Worm (Caenorhabditis elegans): ENCODE results near the gene vps-18.

The vps-18 gene

ce11 chrII:4460851-4461250, at the start of gene vps-18, which contains the start of gene T12C9.7:
Gene vps-18 (plus strand): TSS chrII:4461130.
Gene T12C9.7 (minus strand): TSS chrII:4460951.
- TF ChIP-seq ref-1 (GFP tag; conservative IDR thresholded peaks at IDR 0.05) = no peak
- no peak for TF ChIP-seq tab-1 (GFP tag; IDR thresholded peaks at IDR 0.05)
- no peak for TF ChIP-seq ztf-29 (GFP tag; IDR thresholded peaks at IDR 0.05)
- TF ChIP-seq med-1 (GFP tag; optimal IDR thresholded peaks at IDR 0.05; ENCODE audit: insufficient read depth) = no peak
- no peak for TF ChIP-seq ztf-23 (GFP tag; IDR thresholded peaks at IDR 0.05)
- TF ChIP-seq cog-1 (tag; optimal IDR thresholded peaks at IDR 0.05) = no peak
- no peak for TF ChIP-seq klf-2 (GFP tag; conservative IDR thresholded peaks at IDR 0.05)
- no peak for TF ChIP-seq flt-1 (GFP tag; IDR thresholded peaks at IDR 0.05)
- TF ChIP-seq T22C8.4 (GFP tag; IDR thresholded peaks at IDR 0.05) = no peak

DNA sequence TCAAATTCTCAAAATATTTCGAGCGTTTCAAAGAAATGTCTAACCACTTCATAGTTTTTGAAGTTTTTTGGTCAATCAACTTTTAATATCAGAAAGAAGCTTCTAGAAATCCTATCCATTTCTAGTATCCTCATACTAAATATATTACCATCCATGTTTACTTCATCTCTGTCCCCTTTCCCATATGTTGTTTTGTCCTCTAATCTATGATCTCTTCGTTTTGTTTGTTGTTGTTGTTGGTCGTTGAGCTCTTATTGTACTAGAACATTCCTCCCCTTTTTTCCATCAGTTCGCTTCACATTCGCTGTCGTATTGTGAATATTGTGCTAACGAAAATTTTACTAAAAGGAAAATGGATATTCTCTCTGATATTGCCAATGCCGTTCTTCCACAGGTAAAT, 43.6 kb upstream of the vps-18 start, which contains the start of gene sod-5:
Gene sod-5, plus strand, starts transcription at position 301 of the 400 bp plus-strand sequence.
- TF ChIP-seq T22C8.4 (GFP tag; IDR thresholded peaks at IDR 0.05) = no peak
- TF ChIP-seq ztf-23 (GFP tag; IDR thresholded peaks at IDR 0.05) = no peak
- TF ChIP-seq tab-1 (GFP tag; IDR thresholded peaks at IDR 0.05) = no peak

DNA sequence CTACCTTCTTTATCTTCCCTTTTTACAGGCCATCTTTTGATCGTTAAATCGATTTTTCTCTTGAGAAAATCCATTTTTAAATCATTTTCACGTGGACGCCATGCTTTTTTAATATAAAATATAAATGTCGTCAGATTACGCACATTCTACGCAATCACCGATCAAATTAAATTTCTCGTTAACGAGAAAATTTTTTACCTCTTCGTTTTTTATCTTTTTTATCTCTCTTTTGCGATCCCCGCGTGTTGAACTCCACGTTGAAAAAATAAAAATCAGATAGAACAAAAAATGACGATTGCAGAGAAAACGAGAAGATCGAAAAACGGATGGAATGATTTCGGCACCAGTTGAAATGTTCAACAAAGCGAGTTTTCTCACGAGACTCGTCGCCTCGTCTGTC, 41.0 kb upstream of the vps-18 start, which contains the start of gene bpnt-1:
Gene bpnt-1, plus strand, starts transcription at position 301 of the 400 bp plus-strand sequence.
- TF ChIP-seq klf-2 (GFP tag; conservative IDR thresholded peaks at IDR 0.05) = no peak
- no peak for TF ChIP-seq T22C8.4 (GFP tag; IDR thresholded peaks at IDR 0.05)
- no peak for TF ChIP-seq tab-1 (GFP tag; IDR thresholded peaks at IDR 0.05)
- no peak for TF ChIP-seq ztf-23 (GFP tag; IDR thresholded peaks at IDR 0.05)
- TF ChIP-seq flt-1 (GFP tag; IDR thresholded peaks at IDR 0.05) = no peak
- TF ChIP-seq cog-1 (tag; optimal IDR thresholded peaks at IDR 0.05) = no peak
- no peak for TF ChIP-seq med-1 (GFP tag; optimal IDR thresholded peaks at IDR 0.05; ENCODE audit: insufficient read depth)
- no peak for TF ChIP-seq ref-1 (GFP tag; conservative IDR thresholded peaks at IDR 0.05)
- TF ChIP-seq ztf-29 (GFP tag; IDR thresholded peaks at IDR 0.05) = no peak

- TF ChIP-seq flt-1 (GFP tag; IDR thresholded peaks at IDR 0.05) = no peak
- TF ChIP-seq ref-1 (GFP tag; conservative IDR thresholded peaks at IDR 0.05) = no peak
- no peak for TF ChIP-seq cog-1 (tag; optimal IDR thresholded peaks at IDR 0.05)
- no peak for TF ChIP-seq ztf-29 (GFP tag; IDR thresholded peaks at IDR 0.05)
- TF ChIP-seq med-1 (GFP tag; optimal IDR thresholded peaks at IDR 0.05; ENCODE audit: insufficient read depth) = no peak
- TF ChIP-seq T22C8.4 (GFP tag; IDR thresholded peaks at IDR 0.05) = no peak
- TF ChIP-seq ztf-23 (GFP tag; IDR thresholded peaks at IDR 0.05) = no peak
- no peak for TF ChIP-seq tab-1 (GFP tag; IDR thresholded peaks at IDR 0.05)
- TF ChIP-seq klf-2 (GFP tag; conservative IDR thresholded peaks at IDR 0.05) = no peak
Measured at ce11 chrII:4424807-4425206, 36.1 kb upstream of the vps-18 start, which contains the start of the genes dcaf-13 and toe-1. Gene dcaf-13 (minus strand): TSS chrII:4424902. Gene toe-1 (plus strand): TSS chrII:4425167.

DNA sequence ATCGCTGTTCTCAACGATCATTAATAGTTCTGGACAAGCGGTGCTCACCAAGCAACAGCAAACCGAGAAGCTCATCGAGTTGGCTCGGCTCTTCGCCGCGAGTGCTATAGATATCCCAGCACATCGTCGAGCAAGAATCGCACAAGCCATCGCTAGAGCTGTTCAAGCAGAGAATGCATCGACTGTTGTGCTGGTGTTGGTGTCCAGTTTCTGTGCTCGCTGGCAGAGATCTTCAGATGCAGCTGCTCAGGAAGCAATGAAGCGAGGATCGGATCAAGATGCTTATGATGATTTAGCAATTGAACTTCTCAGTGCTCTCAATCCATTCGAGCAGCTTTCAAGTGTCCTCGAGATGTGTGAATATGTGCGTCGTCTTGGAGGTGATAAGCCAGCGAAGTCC, 32.8 kb upstream of the vps-18 start:
- TF ChIP-seq cog-1 (tag; optimal IDR thresholded peaks at IDR 0.05) = no peak
- no peak for TF ChIP-seq klf-2 (GFP tag; conservative IDR thresholded peaks at IDR 0.05)
- no peak for TF ChIP-seq T22C8.4 (GFP tag; IDR thresholded peaks at IDR 0.05)
- no peak for TF ChIP-seq ztf-29 (GFP tag; IDR thresholded peaks at IDR 0.05)
- TF ChIP-seq tab-1 (GFP tag; IDR thresholded peaks at IDR 0.05) = no peak
- TF ChIP-seq med-1 (GFP tag; optimal IDR thresholded peaks at IDR 0.05; ENCODE audit: insufficient read depth) = no peak
- no peak for TF ChIP-seq flt-1 (GFP tag; IDR thresholded peaks at IDR 0.05)
- TF ChIP-seq ref-1 (GFP tag; conservative IDR thresholded peaks at IDR 0.05) = no peak
- TF ChIP-seq ztf-23 (GFP tag; IDR thresholded peaks at IDR 0.05) = no peak

DNA sequence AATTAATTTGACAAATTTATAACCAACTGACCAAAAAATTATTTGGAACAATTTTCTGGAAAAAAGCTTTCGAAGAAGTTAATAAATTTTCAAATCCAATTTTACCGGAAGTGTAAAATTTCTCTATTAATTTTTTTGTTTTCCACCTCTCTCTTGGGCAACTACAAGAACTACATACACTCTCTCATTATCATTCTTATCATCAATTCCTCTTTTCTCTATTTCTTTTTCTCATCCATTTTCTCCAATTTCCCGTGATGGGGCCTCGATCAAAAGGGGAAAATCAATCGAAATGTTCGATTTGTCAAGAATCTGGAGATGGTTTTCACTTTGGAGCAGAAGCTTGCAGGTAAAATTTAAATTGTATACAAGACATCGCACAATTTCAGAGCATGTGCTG, 27.8 kb upstream of the vps-18 start, which contains the start of gene nhr-109:
Gene nhr-109, plus strand, starts transcription at position 222 of the 400 bp plus-strand sequence.
- no peak for TF ChIP-seq ztf-29 (GFP tag; IDR thresholded peaks at IDR 0.05)
- TF ChIP-seq klf-2 (GFP tag; conservative IDR thresholded peaks at IDR 0.05) = no peak
- TF ChIP-seq med-1 (GFP tag; optimal IDR thresholded peaks at IDR 0.05; ENCODE audit: insufficient read depth) = no peak

ce11 chrII:4434278-4434677, 26.7 kb upstream of the vps-18 start:
- TF ChIP-seq ref-1 (GFP tag; conservative IDR thresholded peaks at IDR 0.05) = no peak
- TF ChIP-seq ztf-23 (GFP tag; IDR thresholded peaks at IDR 0.05) = no peak
- no peak for TF ChIP-seq flt-1 (GFP tag; IDR thresholded peaks at IDR 0.05)
- TF ChIP-seq cog-1 (tag; optimal IDR thresholded peaks at IDR 0.05) = no peak
- TF ChIP-seq ztf-29 (GFP tag; IDR thresholded peaks at IDR 0.05) = no peak
- no peak for TF ChIP-seq tab-1 (GFP tag; IDR thresholded peaks at IDR 0.05)
- no peak for TF ChIP-seq med-1 (GFP tag; optimal IDR thresholded peaks at IDR 0.05; ENCODE audit: insufficient read depth)
- TF ChIP-seq T22C8.4 (GFP tag; IDR thresholded peaks at IDR 0.05) = no peak
- no peak for TF ChIP-seq klf-2 (GFP tag; conservative IDR thresholded peaks at IDR 0.05)

DNA sequence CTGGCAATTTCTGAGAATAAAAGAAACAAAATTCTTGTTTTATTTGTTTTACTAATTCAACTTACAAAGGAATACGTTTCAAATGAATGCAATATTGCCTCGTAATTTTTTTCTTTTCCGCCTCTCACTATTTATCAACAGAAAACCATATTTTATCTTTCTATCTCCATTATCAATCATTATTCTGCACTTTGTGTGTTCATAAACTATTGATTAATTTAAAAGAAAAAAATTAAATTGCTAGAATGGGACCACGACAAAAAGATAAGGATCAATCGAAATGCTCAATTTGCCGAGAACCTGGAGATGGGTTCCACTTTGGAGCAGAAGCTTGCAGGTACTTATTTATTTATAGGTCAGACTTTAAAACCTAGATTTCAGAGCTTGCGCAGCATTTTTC, 25.8 kb upstream of the vps-18 start, which contains the start of gene nhr-273:
Gene nhr-273, plus strand, starts transcription at position 167 of the 400 bp plus-strand sequence.
- TF ChIP-seq ztf-29 (GFP tag; IDR thresholded peaks at IDR 0.05) (no peak), ztf-23 (GFP tag; IDR thresholded peaks at IDR 0.05) (no peak), cog-1 (tag; optimal IDR thresholded peaks at IDR 0.05) (no peak), tab-1 (GFP tag; IDR thresholded peaks at IDR 0.05) (no peak), T22C8.4 (GFP tag; IDR thresholded peaks at IDR 0.05) (no peak), ref-1 (GFP tag; conservative IDR thresholded peaks at IDR 0.05) (no peak), med-1 (GFP tag; optimal IDR thresholded peaks at IDR 0.05; ENCODE audit: insufficient read depth) (no peak), klf-2 (GFP tag; conservative IDR thresholded peaks at IDR 0.05) (no peak), flt-1 (GFP tag; IDR thresholded peaks at IDR 0.05) (no peak)

DNA sequence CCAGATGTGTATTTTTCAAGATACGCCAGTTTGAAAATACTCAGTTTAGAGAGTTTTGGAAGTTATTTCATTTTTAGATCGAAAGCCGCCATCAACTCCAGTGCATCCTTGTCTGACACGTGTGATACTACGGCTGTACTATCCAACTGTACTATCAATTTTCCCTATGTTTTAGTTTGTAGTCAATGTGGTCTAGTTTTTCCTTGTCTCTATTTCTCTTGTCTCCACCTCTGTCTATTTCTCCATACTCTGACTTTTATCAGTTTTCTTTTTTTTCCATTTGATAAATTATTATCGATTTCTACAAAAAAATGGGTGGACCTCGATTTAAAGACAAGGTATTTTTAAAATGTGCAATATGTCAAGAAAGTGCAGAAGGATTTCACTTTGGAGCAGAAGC, 22.3 kb upstream of the vps-18 start, which contains the start of gene nhr-16:
Gene nhr-16, plus strand, starts transcription at position 205 of the 400 bp plus-strand sequence.
- TF ChIP-seq flt-1 (GFP tag; IDR thresholded peaks at IDR 0.05) = no peak
- TF ChIP-seq cog-1 (tag; optimal IDR thresholded peaks at IDR 0.05) = no peak
- no peak for TF ChIP-seq med-1 (GFP tag; optimal IDR thresholded peaks at IDR 0.05; ENCODE audit: insufficient read depth)
- TF ChIP-seq T22C8.4 (GFP tag; IDR thresholded peaks at IDR 0.05) = no peak
- TF ChIP-seq ref-1 (GFP tag; conservative IDR thresholded peaks at IDR 0.05) = no peak
- TF ChIP-seq klf-2 (GFP tag; conservative IDR thresholded peaks at IDR 0.05) = no peak
- TF ChIP-seq ztf-23 (GFP tag; IDR thresholded peaks at IDR 0.05) = no peak
- no peak for TF ChIP-seq tab-1 (GFP tag; IDR thresholded peaks at IDR 0.05)
- no peak for TF ChIP-seq ztf-29 (GFP tag; IDR thresholded peaks at IDR 0.05)

ce11 chrII:4441278-4441677, 19.7 kb upstream of the vps-18 start:
- no peak for TF ChIP-seq med-1 (GFP tag; optimal IDR thresholded peaks at IDR 0.05; ENCODE audit: insufficient read depth)
- TF ChIP-seq ztf-23 (GFP tag; IDR thresholded peaks at IDR 0.05) = no peak
- no peak for TF ChIP-seq klf-2 (GFP tag; conservative IDR thresholded peaks at IDR 0.05)
- TF ChIP-seq T22C8.4 (GFP tag; IDR thresholded peaks at IDR 0.05) = no peak
- no peak for TF ChIP-seq ztf-29 (GFP tag; IDR thresholded peaks at IDR 0.05)
- TF ChIP-seq tab-1 (GFP tag; IDR thresholded peaks at IDR 0.05) = no peak
- TF ChIP-seq cog-1 (tag; optimal IDR thresholded peaks at IDR 0.05) = no peak
